Fruit fly (Drosophila melanogaster) whole organism, embryonic: ENCODE results near the gene CG31793.

Experiments used
- ATbp ChIP-seq: fragments of 200-800 bp; sonication (Bioruptor generic); optimal IDR thresholded peaks from 2 replicates; lab custom pipeline; 2017; ENCODE audit warnings: missing biosample characterization, mild to moderate bottlenecking, missing genetic modification characterization, missing genetic modification reagents
- Ada2b ChIP-seq: fragments of 200-800 bp; sonication (Bioruptor generic); IDR thresholded peaks from 2 replicates; pipeline ENCODE4 v1.3.6; 2022; ENCODE audit warnings: missing biosample characterization, missing genetic modification characterization
- Antp ChIP-seq: fragments of 200-800 bp; sonication (Bioruptor generic); optimal IDR thresholded peaks from 3 replicates; lab custom pipeline; 2016; ENCODE audit warnings: missing biosample characterization, missing genetic modification characterization
- Atf-2 ChIP-seq: fragments of 200-800 bp; sonication (Bioruptor generic); optimal IDR thresholded peaks from 2 replicates; lab custom pipeline; 2016; ENCODE audit warnings: missing biosample characterization, missing genetic modification characterization
- Bteb2 ChIP-seq: fragments of 200-800 bp; sonication (Bioruptor generic); optimal IDR thresholded peaks from 2 replicates; lab custom pipeline; 2016; ENCODE audit warnings: missing biosample characterization, missing genetic modification characterization
- CG10366 ChIP-seq: fragments of 200-800 bp; sonication (Bioruptor generic); IDR thresholded peaks from 2 replicates; pipeline ENCODE4 v1.3.6; 2022; ENCODE audit warnings: missing biosample characterization, missing genetic modification characterization
- CG10462 ChIP-seq: fragments of 200-800 bp; sonication (Bioruptor generic); optimal IDR thresholded peaks from 2 replicates; lab custom pipeline; 2016; ENCODE audit warnings: missing biosample characterization, missing genetic modification characterization
- CG1233 ChIP-seq: fragments of 200-800 bp; sonication (Bioruptor generic); optimal IDR thresholded peaks from 4 replicates; lab custom pipeline; 2018; ENCODE audit warnings: missing biosample characterization, mild to moderate bottlenecking, missing genetic modification characterization
- CG15601 ChIP-seq: fragments of 200-800 bp; sonication (Bioruptor generic); optimal IDR thresholded peaks from 3 replicates; lab custom pipeline; 2019; ENCODE audit warnings: missing biosample characterization, mild to moderate bottlenecking, missing genetic modification characterization, moderate library complexity
- CG1792 ChIP-seq: fragments of 200-800 bp; sonication (Bioruptor generic); optimal IDR thresholded peaks from 2 replicates; lab custom pipeline; 2016; ENCODE audit warnings: missing biosample characterization, missing genetic modification characterization
- CG1832 ChIP-seq: fragments of 200-800 bp; sonication (Bioruptor generic); optimal IDR thresholded peaks from 2 replicates; lab custom pipeline; 2017; ENCODE audit warnings: missing biosample characterization, mild to moderate bottlenecking, missing genetic modification characterization, inconsistent platforms
- CG2678 ChIP-seq: fragments of 200-800 bp; sonication (Bioruptor generic); optimal IDR thresholded peaks from 3 replicates; lab custom pipeline; 2019; ENCODE audit warnings: missing biosample characterization, mild to moderate bottlenecking, missing genetic modification characterization, moderate library complexity
- CG33213 ChIP-seq: fragments of 200-800 bp; sonication (Bioruptor generic); optimal IDR thresholded peaks from 3 replicates; lab custom pipeline; 2016; ENCODE audit warnings: missing biosample characterization, missing genetic modification characterization
- CG3838 ChIP-seq: fragments of 200-800 bp; sonication (Bioruptor generic); optimal IDR thresholded peaks from 3 replicates; lab custom pipeline; 2016; ENCODE audit warnings: missing biosample characterization, missing genetic modification characterization
- CG42726 ChIP-seq: fragments of 200-800 bp; sonication (Bioruptor generic); IDR thresholded peaks from 2 replicates; pipeline ENCODE4 v1.3.6; 2022; ENCODE audit warnings: missing biosample characterization, missing genetic modification characterization; ENCODE audit not compliant: partially characterized antibody
- CG4820 ChIP-seq: fragments of 200-800 bp; sonication (Bioruptor generic); optimal IDR thresholded peaks from 3 replicates; lab custom pipeline; 2016; ENCODE audit warnings: missing biosample characterization, missing genetic modification characterization
- CG6854 ChIP-seq: fragments of 200-800 bp; sonication (Bioruptor generic); optimal IDR thresholded peaks from 3 replicates; lab custom pipeline; 2017; ENCODE audit warnings: missing biosample characterization, mild to moderate bottlenecking, missing genetic modification characterization
- CG7271 ChIP-seq: fragments of 200-800 bp; sonication (Bioruptor generic); optimal IDR thresholded peaks from 2 replicates; lab custom pipeline; 2018; ENCODE audit warnings: missing biosample characterization, mild to moderate bottlenecking, missing genetic modification characterization, moderate library complexity
- CG7372 ChIP-seq: fragments of 200-800 bp; sonication (Bioruptor generic); IDR thresholded peaks from 2 replicates; pipeline ENCODE4 v1.3.6; 2022; ENCODE audit warnings: missing biosample characterization, missing genetic modification characterization
- CG7839 ChIP-seq: fragments of 200-800 bp; sonication (Bioruptor generic); optimal IDR thresholded peaks from 3 replicates; lab custom pipeline; 2018; ENCODE audit warnings: missing biosample characterization, mild to moderate bottlenecking, missing genetic modification characterization, moderate library complexity
- CG8089 ChIP-seq: fragments of 200-800 bp; sonication (Bioruptor generic); optimal IDR thresholded peaks from 3 replicates; lab custom pipeline; 2016; ENCODE audit warnings: missing biosample characterization, missing genetic modification characterization
- CG8944 ChIP-seq: fragments of 200-800 bp; sonication (Bioruptor generic); optimal IDR thresholded peaks from 3 replicates; lab custom pipeline; 2016; ENCODE audit warnings: missing biosample characterization, missing genetic modification characterization
- CG9817 ChIP-seq: fragments of 200-800 bp; sonication (Bioruptor generic); optimal IDR thresholded peaks from 2 replicates; lab custom pipeline; 2018; ENCODE audit warnings: missing biosample characterization, mild to moderate bottlenecking, missing genetic modification characterization, moderate library complexity
- D19B ChIP-seq: fragments of 200-800 bp; sonication (Bioruptor generic); optimal IDR thresholded peaks from 2 replicates; lab custom pipeline; 2017; ENCODE audit warnings: missing biosample characterization, mild to moderate bottlenecking, missing genetic modification characterization
- Dbx ChIP-seq: fragments of 200-800 bp; sonication (Bioruptor generic); IDR thresholded peaks from 3 replicates; pipeline ENCODE4 v1.3.6; 2022; ENCODE audit warnings: missing biosample characterization, missing genetic modification characterization
- Dll ChIP-seq: fragments of 200-800 bp; sonication (Bioruptor generic); IDR thresholded peaks from 4 replicates; pipeline ENCODE4 v1.3.6; 2022; ENCODE audit warnings: missing biosample characterization, missing genetic modification characterization; ENCODE audit not compliant: partially characterized antibody
- H15 ChIP-seq: fragments of 200-800 bp; sonication (Bioruptor generic); IDR thresholded peaks from 3 replicates; pipeline ENCODE4 v1.3.6; 2022; ENCODE audit warnings: missing biosample characterization, missing genetic modification characterization
- HLH3B ChIP-seq: fragments of 200-800 bp; sonication (Bioruptor generic); IDR thresholded peaks from 2 replicates; pipeline ENCODE4 v1.3.6; 2022; ENCODE audit warnings: missing biosample characterization, missing genetic modification characterization
- HLH54F ChIP-seq: fragments of 200-800 bp; sonication (Bioruptor generic); optimal IDR thresholded peaks from 3 replicates; lab custom pipeline; 2016; ENCODE audit warnings: missing biosample characterization, missing genetic modification characterization
- Med ChIP-seq: fragments of 200-800 bp; sonication (Bioruptor generic); peaks from one replicate; lab custom pipeline; 2016; ENCODE audit warnings: missing biosample characterization, missing genetic modification characterization, mild to moderate bottlenecking, inconsistent platforms, moderate library complexity
- NC2α ChIP-seq: fragments of 200-800 bp; sonication (Bioruptor generic); optimal IDR thresholded peaks from 2 replicates; lab custom pipeline; 2016; ENCODE audit warnings: missing biosample characterization, missing genetic modification characterization
- Neu2 ChIP-seq: fragments of 200-800 bp; sonication (Bioruptor generic); optimal IDR thresholded peaks from 3 replicates; lab custom pipeline; 2016; ENCODE audit warnings: missing biosample characterization, missing genetic modification characterization, borderline replicate concordance
- Nf-YB ChIP-seq: fragments of 200-800 bp; sonication (Bioruptor generic); optimal IDR thresholded peaks from 3 replicates; lab custom pipeline; 2019; ENCODE audit warnings: missing biosample characterization, mild to moderate bottlenecking, missing genetic modification characterization, moderate library complexity
- Sin3A ChIP-seq: fragments of >200 bp; optimal IDR thresholded peaks from 2 replicates; lab custom pipeline; 2018
- ato ChIP-seq: fragments of 200-800 bp; sonication (Bioruptor generic); IDR thresholded peaks from 2 replicates; pipeline ENCODE4 v1.3.6; 2022; ENCODE audit warnings: missing biosample characterization, missing genetic modification characterization; ENCODE audit not compliant: partially characterized antibody
- bbx ChIP-seq: fragments of 200-800 bp; sonication (Bioruptor generic); IDR thresholded peaks from 2 replicates; pipeline ENCODE4 v1.3.6; 2022; ENCODE audit warnings: missing biosample characterization, missing genetic modification characterization; ENCODE audit not compliant: partially characterized antibody
- danr ChIP-seq: fragments of 200-800 bp; sonication (Bioruptor generic); IDR thresholded peaks from 2 replicates; pipeline ENCODE4 v1.3.6; 2022; ENCODE audit warnings: missing biosample characterization, missing genetic modification characterization
- dimm ChIP-seq: fragments of 200-800 bp; sonication (Bioruptor generic); IDR thresholded peaks from 2 replicates; pipeline ENCODE4 v1.3.6; 2022; ENCODE audit warnings: missing biosample characterization, missing genetic modification characterization
- disco-r ChIP-seq: fragments of 200-800 bp; sonication (Bioruptor generic); optimal IDR thresholded peaks from 2 replicates; lab custom pipeline; 2016; ENCODE audit warnings: missing biosample characterization, missing genetic modification characterization
- fd64A ChIP-seq: fragments of 200-800 bp; sonication (Bioruptor generic); optimal IDR thresholded peaks from 3 replicates; lab custom pipeline; 2018; ENCODE audit warnings: missing biosample characterization, mild to moderate bottlenecking, missing genetic modification characterization
- fru ChIP-seq: fragments of >200 bp; optimal IDR thresholded peaks from 2 replicates; lab custom pipeline; 2017
- gcm2 ChIP-seq: fragments of 200-800 bp; sonication (Bioruptor generic); optimal IDR thresholded peaks from 2 replicates; lab custom pipeline; 2016; ENCODE audit warnings: missing biosample characterization, missing genetic modification characterization
- hbn ChIP-seq: fragments of 200-800 bp; sonication (Bioruptor generic); IDR thresholded peaks from 2 replicates; pipeline ENCODE4 v1.3.6; 2022; ENCODE audit warnings: missing biosample characterization, missing genetic modification characterization; ENCODE audit not compliant: partially characterized antibody
- hth ChIP-seq: fragments of >200 bp; optimal IDR thresholded peaks from 2 replicates; lab custom pipeline; 2017; ENCODE audit warnings: inconsistent platforms
- ind ChIP-seq: fragments of 200-800 bp; sonication (Bioruptor generic); optimal IDR thresholded peaks from 3 replicates; lab custom pipeline; 2016; ENCODE audit warnings: missing biosample characterization, missing genetic modification characterization
- lbe ChIP-seq: fragments of 200-800 bp; sonication (Bioruptor generic); optimal IDR thresholded peaks from 2 replicates; lab custom pipeline; 2016; ENCODE audit warnings: missing biosample characterization, mild to moderate bottlenecking, missing genetic modification characterization
- nerfin-1 ChIP-seq: fragments of 200-800 bp; sonication (Bioruptor generic); optimal IDR thresholded peaks from 3 replicates; lab custom pipeline; 2019; ENCODE audit warnings: missing biosample characterization, mild to moderate bottlenecking, missing genetic modification characterization, moderate library complexity
- ranshi ChIP-seq: fragments of 200-800 bp; sonication (Bioruptor generic); IDR thresholded peaks from 2 replicates; pipeline ENCODE4 v1.3.6; 2022; ENCODE audit warnings: missing biosample characterization, missing genetic modification characterization
- sc ChIP-seq, 3 experiments: fragments of >200 bp in 2 of 3; fragments of 200-800 bp in 1 of 3; sonication (Bioruptor generic) in 1 of 3; optimal IDR thresholded peaks; 2 replicates in 2 of 3; 3 replicates in 1 of 3; lab custom pipeline; 2017; ENCODE audit warnings: mild to moderate bottlenecking in 1 of 3, missing biosample characterization in 1 of 3, missing genetic modification characterization in 1 of 3, missing genetic modification reagents in 1 of 3
- sob ChIP-seq: fragments of 200-800 bp; sonication (Bioruptor generic); IDR thresholded peaks from 2 replicates; pipeline ENCODE4 v1.3.6; 2022; ENCODE audit warnings: missing biosample characterization, missing genetic modification characterization
- tll ChIP-seq, 2 experiments: fragments of 200-800 bp in 1 of 2; fragments of >200 bp in 1 of 2; sonication (Bioruptor generic) in 1 of 2; optimal IDR thresholded peaks; 2 replicates each; lab custom pipeline; 2017 to 2019; ENCODE audit warnings: missing biosample characterization in 2 of 2, missing genetic modification characterization in 2 of 2, mild to moderate bottlenecking in 1 of 2, moderate library complexity in 1 of 2
- usp ChIP-seq: fragments of >200 bp; optimal IDR thresholded peaks from 2 replicates; lab custom pipeline; 2017; ENCODE audit warnings: missing biosample characterization, missing genetic modification characterization

Gene CG31793

DNA sequence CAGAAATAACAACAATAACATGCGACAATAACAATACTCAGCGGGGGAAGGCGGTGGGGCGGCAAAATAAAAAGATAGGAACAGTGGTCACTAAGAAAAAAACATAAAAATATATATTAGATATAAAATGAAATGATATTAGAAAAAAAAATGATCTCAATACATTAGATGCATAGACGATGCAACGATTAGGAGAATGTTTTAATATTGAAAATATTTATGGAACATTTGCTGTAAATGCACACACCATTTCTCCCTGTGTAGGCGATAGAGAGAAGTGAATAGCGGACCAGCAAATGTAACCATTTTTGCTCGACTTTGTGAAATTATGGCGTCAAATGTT, 37.0 kb upstream of the CG31793 start (continued):
- TF ChIP-seq CG42726 (GFP tag; lab: Robert Waterston, UW) = no peak
- no peak for TF ChIP-seq bbx
- TF ChIP-seq H15 = peak; percentile 81
- TF ChIP-seq CG1792 (GFP tag; lab: Kevin White, UChicago) = no peak
- TF ChIP-seq Ada2b = peak; percentile 91
- TF ChIP-seq Neu2 (GFP tag; lab: Kevin White, UChicago) = no peak
- no peak for TF ChIP-seq fru (lab: Kevin White, UChicago)
- TF ChIP-seq CG7372 (GFP tag; lab: Robert Waterston, UW) = peak; percentile 91
- TF ChIP-seq lbe (GFP tag; lab: Kevin White, UChicago) = no peak
- TF ChIP-seq dimm (GFP tag; lab: Robert Waterston, UW) = peak; percentile 52
- no peak for TF ChIP-seq hbn (GFP tag; lab: Robert Waterston, UW)
- no peak for TF ChIP-seq hth (lab: Kevin White, UChicago)
- TF ChIP-seq danr = peak; percentile 74; the same call in 1 of the 2 replicates
- no peak for TF ChIP-seq CG1832
- no peak for TF ChIP-seq Antp (GFP tag; lab: Kevin White, UChicago)
- peak; percentile 0 for TF ChIP-seq nerfin-1 (tag; lab: Kevin White, UChicago)
- no peak for TF ChIP-seq usp (GFP tag; lab: Kevin White, UChicago)
- TF ChIP-seq fd64A = no peak
- peak; percentile 86 for TF ChIP-seq ind (GFP tag; lab: Kevin White, UChicago)
- TF ChIP-seq Dll = no peak
- no peak for TF ChIP-seq sc (optimal IDR thresholded peaks at IDR 0.05; lab: Kevin White, UChicago)
- no peak for TF ChIP-seq sc (GFP tag; optimal IDR thresholded peaks at IDR 0.05; lab: Kevin White, UChicago)
- TF ChIP-seq disco-r (GFP tag; lab: Kevin White, UChicago) = peak; percentile 0
- TF ChIP-seq Atf-2 (GFP tag; lab: Kevin White, UChicago) = peak; percentile 16
- peak; percentile 86 for TF ChIP-seq CG7839
- peak; percentile 31 for TF ChIP-seq HLH54F
- peak; percentile 94 for TF ChIP-seq sob (GFP tag; lab: Robert Waterston, UW)
- peak; percentile 88 for TF ChIP-seq CG10366 (GFP tag; lab: Robert Waterston, UW)
- no peak for TF ChIP-seq tll (GFP tag; optimal IDR thresholded peaks at IDR 0.05; lab: Kevin White, UChicago)
- peak; percentile 49 for TF ChIP-seq CG3838 (GFP tag; lab: Kevin White, UChicago)
- TF ChIP-seq CG10462 (GFP tag; lab: Kevin White, UChicago) = peak; percentile 0
- no peak for TF ChIP-seq CG15601 (tag; lab: Kevin White, UChicago)
- TF ChIP-seq HLH3B (GFP tag; lab: Robert Waterston, UW) = peak; percentile 84
- peak; percentile 89 for TF ChIP-seq Med (GFP tag; lab: Kevin White, UChicago)
- peak; percentile 8 for TF ChIP-seq Nf-YB (GFP tag; lab: Kevin White, UChicago)
- peak; percentile 92 for TF ChIP-seq CG2678 (tag; lab: Kevin White, UChicago)
- no peak for TF ChIP-seq ato
- TF ChIP-seq CG9817 (tag; lab: Kevin White, UChicago) = peak; percentile 80
- peak; percentile 84 for TF ChIP-seq ranshi (GFP tag; lab: Robert Waterston, UW)
- TF ChIP-seq Dbx (GFP tag; lab: Robert Waterston, UW) = peak; percentile 97
- no peak for TF ChIP-seq D19B (GFP tag; lab: Kevin White, UChicago)
- TF ChIP-seq CG1233 (GFP tag; lab: Kevin White, UChicago) = peak; percentile 75
- TF ChIP-seq Sin3A (lab: Kevin White, UChicago) = no peak
- peak; percentile 0 for TF ChIP-seq gcm2 (GFP tag; lab: Kevin White, UChicago)
- TF ChIP-seq CG8089 (GFP tag; lab: Kevin White, UChicago) = peak; percentile 37
- TF ChIP-seq ATbp (GFP tag; lab: Kevin White, UChicago) = peak; percentile 27
- TF ChIP-seq CG8944 (GFP tag; lab: Kevin White, UChicago) = no peak
- peak; percentile 34 for TF ChIP-seq CG4820 (GFP tag; lab: Kevin White, UChicago)
- peak; percentile 61 for TF ChIP-seq Bteb2
- TF ChIP-seq CG33213 (GFP tag; lab: Kevin White, UChicago) = peak; percentile 42
- TF ChIP-seq CG6854 (GFP tag; lab: Kevin White, UChicago) = peak; percentile 65
- peak; percentile 46 for TF ChIP-seq CG7271 (tag; lab: Kevin White, UChicago)
- no peak for TF ChIP-seq NC2α (GFP tag; lab: Kevin White, UChicago)
